Worm (Caenorhabditis elegans) whole organism, L4 larva: ENCODE measurements around the gene ajm-1.

Source experiments
- F37D6.2 ChIP-seq: sonication (generic microtip); optimal IDR thresholded peaks from 2 replicates; lab custom pipeline; 2016; ENCODE audit warnings: mild to moderate bottlenecking, missing genetic modification characterization, missing compliant biosample characterization
- Y105C5A.15 ChIP-seq: fragments of 200-800 bp; sonication (Bioruptor generic); IDR thresholded peaks from 2 replicates; pipeline ENCODE4 v1.3.6; 2022; ENCODE audit warnings: missing genetic modification characterization, missing compliant biosample characterization
- ZK546.5 ChIP-seq, 2 experiments: sonication (generic microtip); optimal IDR thresholded peaks; 2 replicates each; lab custom pipeline; 2017; ENCODE audit warnings: missing biosample characterization in 2 of 2, missing genetic modification characterization in 2 of 2
- ceh-28 ChIP-seq: fragments of 150-350 bp; optimal IDR thresholded peaks from 2 replicates; lab custom pipeline; 2014; ENCODE audit warnings: missing biosample characterization, missing genetic modification reagents, missing genetic modification characterization
- hlh-30 ChIP-seq: sonication (generic microtip); optimal IDR thresholded peaks from 2 replicates; lab custom pipeline; 2017; ENCODE audit warnings: antibody characterized with exemption, mild to moderate bottlenecking, missing genetic modification characterization, missing compliant biosample characterization; ENCODE audit not compliant: insufficient read depth
- lin-39 ChIP-seq: fragments of 150-350 bp; optimal IDR thresholded peaks from 2 replicates; lab custom pipeline; 2014; ENCODE audit warnings: missing biosample characterization, missing genetic modification reagents, missing genetic modification characterization
- mep-1 ChIP-seq: fragments of 150-350 bp; sonication (generic microtip); optimal IDR thresholded peaks from 3 replicates; lab custom pipeline; 2014; ENCODE audit warnings: missing biosample characterization, missing genetic modification characterization
- pha-4 ChIP-seq, 2 experiments: fragments of 150-350 bp in 1 of 2; fragments of 200-800 bp in 1 of 2; sonication (Bioruptor generic) in 1 of 2; IDR thresholded peaks in 1 of 2; optimal IDR thresholded peaks in 1 of 2; 2 replicates each; pipeline versions ENCODE4 v1.3.6 to Lab custom; 2014 to 2022; ENCODE audit warnings: missing genetic modification characterization in 2 of 2, missing genetic modification reagents in 2 of 2, missing biosample characterization in 1 of 2, missing compliant biosample characterization in 1 of 2
- snpc-4 ChIP-seq: fragments of 150-350 bp; optimal IDR thresholded peaks from 2 replicates; lab custom pipeline; 2014; ENCODE audit warnings: missing biosample characterization, missing genetic modification characterization
- tag-97 ChIP-seq: fragments of 200-800 bp; sonication (Bioruptor generic); IDR thresholded peaks from 2 replicates; pipeline ENCODE4 v1.3.6; 2022; ENCODE audit warnings: missing genetic modification characterization, missing compliant biosample characterization
- ztf-11 ChIP-seq: fragments of 150-350 bp; optimal IDR thresholded peaks from 2 replicates; lab custom pipeline; 2014; ENCODE audit warnings: missing biosample characterization, missing genetic modification characterization

ce11 chrX:9068075-9068474 lies 14.7 kb upstream of the ajm-1 start:
- TF ChIP-seq tag-97 (GFP tag; lab: Robert Waterston, UW): no peak
- TF ChIP-seq ZK546.5 (tag; optimal IDR thresholded peaks at IDR 0.05; lab: Kevin White, UChicago): no peak
- TF ChIP-seq F37D6.2 (tag; lab: Kevin White, UChicago): no peak
- TF ChIP-seq hlh-30 (tag; lab: Kevin White, UChicago): peak; percentile 42
- no peak for TF ChIP-seq pha-4 (GFP tag; IDR thresholded peaks at IDR 0.05; lab: Robert Waterston, UW)
- TF ChIP-seq pha-4 (tag; optimal IDR thresholded peaks at IDR 0.05; lab: Kevin White, UChicago): peak; percentile 70
- no peak for TF ChIP-seq lin-39 (tag; lab: Kevin White, UChicago)
- no peak for TF ChIP-seq ceh-28 (tag; lab: Kevin White, UChicago)
- no peak for TF ChIP-seq snpc-4 (tag; lab: Kevin White, UChicago)
- peak; percentile 82 for TF ChIP-seq mep-1 (tag; lab: Kevin White, UChicago)
- TF ChIP-seq Y105C5A.15: no peak
- TF ChIP-seq ztf-11 (tag; lab: Kevin White, UChicago): no peak
